Worm (Caenorhabditis elegans): ENCODE results near the gene bpnt-1.

ce11 chrII:4460297-4460696 lies 40.2 kb downstream of the bpnt-1 start:
- TF ChIP-seq ama-1 (optimal IDR thresholded peaks at IDR 0.05) (no peak), snpc-4 (tag; optimal IDR thresholded peaks at IDR 0.05) (no peak), nhr-12 (tag; optimal IDR thresholded peaks at IDR 0.05) (no peak), ztf-11 (tag; optimal IDR thresholded peaks at IDR 0.05) (no peak), nhr-129 (tag; optimal IDR thresholded peaks at IDR 0.05) (no peak), nhr-6 (tag; optimal IDR thresholded peaks at IDR 0.05) (no peak), fos-1 (tag; optimal IDR thresholded peaks at IDR 0.05) (no peak), nhr-237 (tag; optimal IDR thresholded peaks at IDR 0.05) (no peak), nhr-77 (tag; optimal IDR thresholded peaks at IDR 0.05) (no peak)
